Worm (Caenorhabditis elegans) whole organism, L1 larva: Measurements from ENCODE around the gene C32H11.4.

Experiments
- ama-1 ChIP-seq: fragments of 150-350 bp; optimal IDR thresholded peaks from 2 replicates; lab custom pipeline; 2014
- egl-27 ChIP-seq, 2 experiments: fragments of 150-350 bp in 1 of 2; sonication (generic microtip); optimal IDR thresholded peaks; 3 replicates each; lab custom pipeline; 2017 to 2018; ENCODE audit warnings: missing biosample characterization in 2 of 2, missing genetic modification characterization in 2 of 2, missing genetic modification reagents in 2 of 2
- hpl-2 ChIP-seq: fragments of 150-350 bp; optimal IDR thresholded peaks from 2 replicates; lab custom pipeline; 2014; ENCODE audit warnings: missing biosample characterization, missing genetic modification reagents, missing genetic modification characterization
- lin-13 ChIP-seq: fragments of 150-350 bp; optimal IDR thresholded peaks from 2 replicates; lab custom pipeline; 2014; ENCODE audit warnings: missing biosample characterization, missing genetic modification reagents, missing genetic modification characterization
- lin-35 ChIP-seq, 2 experiments: fragments of 150-350 bp; optimal IDR thresholded peaks; 2 replicates each; lab custom pipeline; 2014; ENCODE audit warnings: missing biosample characterization in 2 of 2, missing genetic modification characterization in 2 of 2, missing genetic modification reagents in 2 of 2
- mep-1 ChIP-seq: fragments of 150-350 bp; optimal IDR thresholded peaks from 2 replicates; lab custom pipeline; 2014; ENCODE audit warnings: missing biosample characterization, missing genetic modification characterization
- nhr-11 ChIP-seq: fragments of 150-350 bp; optimal IDR thresholded peaks from 2 replicates; lab custom pipeline; 2014; ENCODE audit warnings: missing biosample characterization, missing genetic modification characterization
- nhr-12 ChIP-seq: sonication (generic microtip); optimal IDR thresholded peaks from 2 replicates; lab custom pipeline; 2017; ENCODE audit warnings: missing biosample characterization, missing genetic modification characterization
- pqm-1 ChIP-seq: sonication (generic microtip); optimal IDR thresholded peaks from 3 replicates; lab custom pipeline; 2017; ENCODE audit warnings: missing biosample characterization, missing genetic modification characterization
- rnt-1 ChIP-seq: sonication (generic microtip); optimal IDR thresholded peaks from 2 replicates; lab custom pipeline; 2016; ENCODE audit warnings: mild to moderate bottlenecking, missing genetic modification characterization, moderate library complexity, missing compliant biosample characterization
- skn-1 ChIP-seq: fragments of 150-350 bp; optimal IDR thresholded peaks from 2 replicates; lab custom pipeline; 2014; ENCODE audit warnings: missing biosample characterization, missing genetic modification characterization
- snpc-4 ChIP-seq: fragments of 150-350 bp; optimal IDR thresholded peaks from 2 replicates; lab custom pipeline; 2014; ENCODE audit warnings: missing biosample characterization, missing genetic modification characterization
- sox-4 ChIP-seq: sonication (generic microtip); optimal IDR thresholded peaks from 2 replicates; lab custom pipeline; 2016; ENCODE audit warnings: missing genetic modification characterization, missing compliant biosample characterization
- ztf-11 ChIP-seq, 2 experiments: sonication (generic microtip); optimal IDR thresholded peaks; 2 replicates each; lab custom pipeline; 2016 to 2017; ENCODE audit warnings: missing genetic modification characterization in 2 of 2, missing biosample characterization in 1 of 2, missing compliant biosample characterization in 1 of 2

DNA sequence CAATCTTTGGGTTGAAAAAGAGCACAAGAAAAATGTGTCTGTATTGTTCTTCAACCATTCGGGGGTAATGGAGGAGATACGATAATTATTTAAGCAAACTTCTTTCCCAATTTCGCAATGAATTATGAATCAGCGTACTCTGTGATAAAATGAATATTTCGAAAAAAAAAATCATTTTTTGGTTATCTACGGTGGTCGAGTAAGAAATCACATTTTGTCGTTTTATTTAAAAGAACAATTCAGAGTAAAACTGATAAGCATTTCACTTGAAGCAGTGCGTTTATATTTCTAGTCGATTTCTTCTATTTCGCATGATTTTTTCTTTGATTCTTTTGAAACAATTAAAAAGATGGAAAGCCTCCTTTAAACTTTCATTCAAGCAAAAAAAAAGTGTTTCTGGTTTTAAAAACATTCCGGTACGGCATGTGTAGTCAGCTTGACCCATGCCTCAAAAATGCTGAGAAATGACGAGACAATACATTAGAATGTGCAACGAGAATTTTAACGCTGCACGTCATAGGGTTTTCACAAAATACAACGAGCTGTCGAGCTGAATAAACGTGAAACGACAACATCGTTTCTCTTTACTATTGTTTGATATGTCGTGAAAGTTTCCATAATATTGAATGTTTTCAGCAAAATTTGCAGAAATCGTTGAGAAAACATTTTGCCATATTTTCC, 18.5 kb upstream of the C32H11.4 start, which contains the start of gene K08D8.2:
- no peak for TF ChIP-seq lin-35 (GFP tag; optimal IDR thresholded peaks at IDR 0.05; lab: Kevin White, UChicago)
- no peak for TF ChIP-seq snpc-4 (tag; lab: Kevin White, UChicago)
- TF ChIP-seq mep-1 (tag; lab: Kevin White, UChicago), result no peak
- TF ChIP-seq ztf-11 (tag; optimal IDR thresholded peaks at IDR 0.05; lab: Kevin White, UChicago), result no peak
- TF ChIP-seq egl-27 (tag; optimal IDR thresholded peaks at IDR 0.05; lab: Kevin White, UChicago), result no peak
- TF ChIP-seq skn-1 (tag; lab: Kevin White, UChicago), result no peak
- no peak for TF ChIP-seq rnt-1 (tag; lab: Kevin White, UChicago)
- TF ChIP-seq ama-1 (lab: Kevin White, UChicago), result no peak
- no peak for TF ChIP-seq hpl-2 (GFP tag; lab: Kevin White, UChicago)
- no peak for TF ChIP-seq pqm-1 (tag; lab: Kevin White, UChicago)
- no peak for TF ChIP-seq nhr-12 (tag; lab: Kevin White, UChicago)
- TF ChIP-seq lin-13 (GFP tag; lab: Kevin White, UChicago), result no peak
- TF ChIP-seq nhr-11 (tag; lab: Kevin White, UChicago), result no peak
- no peak for TF ChIP-seq sox-4
